Worm (Caenorhabditis elegans) whole organism, young adult: ENCODE measurements around the gene T24E12.12.

Source experiments
- T26A5.8 ChIP-seq: sonication (generic microtip); optimal IDR thresholded peaks from 2 replicates; lab custom pipeline; 2016; ENCODE audit warnings: missing genetic modification characterization, missing compliant biosample characterization
- cebp-1 ChIP-seq, 2 experiments: fragments of 200-800 bp in 1 of 2; sonication (Bioruptor generic) in 1 of 2; sonication (generic microtip) in 1 of 2; IDR thresholded peaks in 1 of 2; optimal IDR thresholded peaks in 1 of 2; 2 replicates each; pipeline versions ENCODE4 v1.3.6 to Lab custom; 2017 to 2022; ENCODE audit warnings: missing compliant biosample characterization in 2 of 2, missing genetic modification characterization in 2 of 2, mild to moderate bottlenecking in 1 of 2, missing genetic modification reagents in 1 of 2, moderate library complexity in 1 of 2
- ceh-100 ChIP-seq: fragments of 200-800 bp; sonication (Bioruptor generic); IDR thresholded peaks from 2 replicates; pipeline ENCODE4 v1.3.6; 2022; ENCODE audit warnings: missing genetic modification reagents, missing genetic modification characterization, missing compliant biosample characterization
- dox-1 ChIP-seq: fragments of 200-800 bp; sonication (Bioruptor generic); IDR thresholded peaks from 2 replicates; pipeline ENCODE4 v1.3.6; 2022; ENCODE audit warnings: missing genetic modification reagents, missing genetic modification characterization, missing compliant biosample characterization
- him-1 ChIP-seq: sonication (generic microtip); optimal IDR thresholded peaks from 2 replicates; lab custom pipeline; 2016; ENCODE audit warnings: missing genotype, missing genetic modification reagents, missing genetic modification characterization, missing compliant biosample characterization
- hlh-12 ChIP-seq: sonication (generic microtip); optimal IDR thresholded peaks from 2 replicates; lab custom pipeline; 2016; ENCODE audit warnings: missing genetic modification characterization, missing compliant biosample characterization
- hlh-26 ChIP-seq: fragments of 200-800 bp; sonication (Bioruptor generic); conservative IDR thresholded peaks from 2 replicates; pipeline ENCODE4 v1.3.6; 2022; ENCODE audit warnings: missing genetic modification reagents, missing genetic modification characterization, missing compliant biosample characterization
- hmg-20 ChIP-seq: fragments of 200-800 bp; sonication (Bioruptor generic); IDR thresholded peaks from 2 replicates; pipeline ENCODE4 v1.3.6; 2022; ENCODE audit warnings: missing genetic modification reagents, missing genetic modification characterization, missing compliant biosample characterization
- lin-54 ChIP-seq: fragments of 200-800 bp; sonication (Bioruptor generic); optimal IDR thresholded peaks from 2 replicates; lab custom pipeline; 2018; ENCODE audit warnings: mild to moderate bottlenecking, missing genetic modification characterization, missing compliant biosample characterization
- snpc-4 ChIP-seq, 5 experiments: fragments of 150-350 bp in 1 of 5; sonication (generic microtip) in 4 of 5; optimal IDR thresholded peaks; 2 replicates each; lab custom pipeline; 2014 to 2018; ENCODE audit warnings: missing genetic modification characterization in 5 of 5, missing biosample characterization in 3 of 5, antibody characterized with exemption in 2 of 5, mild to moderate bottlenecking in 2 of 5, missing compliant biosample characterization in 2 of 5, missing genotype in 2 of 5, moderate library complexity in 2 of 5, missing genetic modification reagents in 1 of 5
- tlf-1 ChIP-seq: fragments of 200-800 bp; sonication (Bioruptor generic); optimal IDR thresholded peaks from 2 replicates; lab custom pipeline; 2018; ENCODE audit warnings: mild to moderate bottlenecking, missing genetic modification characterization, missing compliant biosample characterization
- unc-62 ChIP-seq: fragments of 150-350 bp; optimal IDR thresholded peaks from 2 replicates; lab custom pipeline; 2014; ENCODE audit warnings: missing biosample characterization, missing genetic modification reagents, missing genetic modification characterization
- ztf-6 ChIP-seq: fragments of 200-800 bp; sonication (Bioruptor generic); IDR thresholded peaks from 2 replicates; pipeline ENCODE4 v1.3.6; 2022; ENCODE audit warnings: missing genetic modification reagents, missing genetic modification characterization, missing compliant biosample characterization

- no peak for TF ChIP-seq snpc-4 (GFP tag; optimal IDR thresholded peaks at IDR 0.05; lab: Kevin White, UChicago)
- no peak for TF ChIP-seq snpc-4 (tag; optimal IDR thresholded peaks at IDR 0.05; lab: Kevin White, UChicago)
- TF ChIP-seq ztf-6 (GFP tag; lab: Robert Waterston, UW): no peak
- no peak for TF ChIP-seq lin-54 (GFP tag; lab: Kevin White, UChicago)
- TF ChIP-seq cebp-1 (GFP tag; IDR thresholded peaks at IDR 0.05; lab: Robert Waterston, UW): no peak
- TF ChIP-seq cebp-1 (tag; optimal IDR thresholded peaks at IDR 0.05; lab: Kevin White, UChicago): no peak
- TF ChIP-seq him-1 (tag; lab: Kevin White, UChicago): no peak
- no peak for TF ChIP-seq dox-1
- no peak for TF ChIP-seq unc-62
- no peak for TF ChIP-seq hlh-12 (tag; lab: Kevin White, UChicago)
- TF ChIP-seq ceh-100 (GFP tag; lab: Robert Waterston, UW): no peak
- TF ChIP-seq hmg-20 (GFP tag; lab: Robert Waterston, UW): no peak
- no peak for TF ChIP-seq tlf-1 (GFP tag; lab: Kevin White, UChicago)
- TF ChIP-seq hlh-26 (GFP tag; lab: Robert Waterston, UW): no peak
- TF ChIP-seq T26A5.8 (tag; lab: Kevin White, UChicago): no peak
Observed at ce11 chrII:3805518-3805917, 46.4 kb downstream of the T24E12.12 start.
